Fruit fly (Drosophila melanogaster): Measurements from ENCODE around the gene CG5556.

- TF ChIP-seq MBD-R2 (GFP tag; IDR thresholded peaks at IDR 0.05) (no peak), CG14014 (GFP tag; IDR thresholded peaks at IDR 0.05) (no peak), so (GFP tag; IDR thresholded peaks at IDR 0.05) (no peak), CG1024 (GFP tag; IDR thresholded peaks at IDR 0.05) (no peak), NK7.1 (GFP tag; optimal IDR thresholded peaks at IDR 0.05) (no peak), Lpt (GFP tag; optimal IDR thresholded peaks at IDR 0.05) (no peak), da (GFP tag; optimal IDR thresholded peaks at IDR 0.05) (no peak), lola (GFP tag; optimal IDR thresholded peaks at IDR 0.05) (no peak), Mrtf (GFP tag; IDR thresholded peaks at IDR 0.05) (no peak), Neu2 (GFP tag; optimal IDR thresholded peaks at IDR 0.05; ENCODE audit: borderline replicate concordance) (no peak), vnd (GFP tag; IDR thresholded peaks at IDR 0.05; ENCODE audit: partially characterized antibody) (no peak)
Observed at dm6 chr2L:1354819-1355218, 2.2 kb upstream of the CG5556 start, which contains the start of gene CG31924.

Data from whole organism, embryonic.